Worm (Caenorhabditis elegans): ENCODE measurements around the gene tomm-40.

Gene tomm-40

DNA sequence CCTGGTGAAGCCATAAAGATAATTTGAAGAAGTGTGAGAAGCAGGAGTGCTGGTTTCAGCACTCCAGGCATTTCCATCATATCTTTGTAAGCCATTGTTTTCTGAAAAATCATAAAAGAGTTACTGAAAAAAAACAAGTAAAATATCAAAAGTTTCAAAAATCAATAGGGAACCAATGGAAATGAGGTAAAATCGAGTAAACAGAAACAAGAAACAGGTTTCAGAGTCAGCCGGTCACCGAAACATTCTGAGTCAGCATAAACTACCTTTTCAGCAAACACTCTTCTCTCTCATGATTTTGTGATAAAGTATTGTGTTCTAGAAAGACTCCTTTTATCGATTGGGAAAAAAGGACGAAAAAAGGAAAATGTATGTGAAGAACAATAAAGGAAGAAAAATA is 16.1 kb upstream of the tomm-40 start, which contains the start of gene C18E9.9:
C18E9.9 (minus strand) TSS at position 101 of the 400 bp plus-strand sequence.
- no peak for TF ChIP-seq aha-1 (tag)
- peak; percentile 0 for TF ChIP-seq nhr-77 (tag; optimal IDR thresholded peaks at IDR 0.05)
- no peak for TF ChIP-seq ceh-32 (tag; optimal IDR thresholded peaks at IDR 0.05; ENCODE audit: poor library complexity)
- TF ChIP-seq daf-16 (GFP tag; optimal IDR thresholded peaks at IDR 0.05) = no peak
- peak; percentile 38 for TF ChIP-seq daf-16 (tag; optimal IDR thresholded peaks at IDR 0.05)
- TF ChIP-seq lin-39 (tag; optimal IDR thresholded peaks at IDR 0.05) = no peak
- peak; percentile 17 for TF ChIP-seq dve-1 (tag; optimal IDR thresholded peaks at IDR 0.05; ENCODE audit: insufficient read depth)
- TF ChIP-seq nhr-237 (tag; optimal IDR thresholded peaks at IDR 0.05) = no peak
- TF ChIP-seq nhr-28 (tag; optimal IDR thresholded peaks at IDR 0.05) = peak; percentile 3
- no peak for TF ChIP-seq rbr-2 (tag; optimal IDR thresholded peaks at IDR 0.05)
- TF ChIP-seq Y75B8A.6 (GFP tag; IDR thresholded peaks at IDR 0.05) = no peak
- no peak for TF ChIP-seq Y105C5A.15 (GFP tag; IDR thresholded peaks at IDR 0.05)
- TF ChIP-seq D1046.2 (GFP tag; IDR thresholded peaks at IDR 0.05) = no peak
- TF ChIP-seq arid-1 (GFP tag; conservative IDR thresholded peaks at IDR 0.05) = no peak
- TF ChIP-seq madf-5 (GFP tag; IDR thresholded peaks at IDR 0.05) = no peak
- TF ChIP-seq nhr-102 (tag; optimal IDR thresholded peaks at IDR 0.05) = no peak
- peak; percentile 20 for TF ChIP-seq hlh-11 (tag; optimal IDR thresholded peaks at IDR 0.05)

DNA sequence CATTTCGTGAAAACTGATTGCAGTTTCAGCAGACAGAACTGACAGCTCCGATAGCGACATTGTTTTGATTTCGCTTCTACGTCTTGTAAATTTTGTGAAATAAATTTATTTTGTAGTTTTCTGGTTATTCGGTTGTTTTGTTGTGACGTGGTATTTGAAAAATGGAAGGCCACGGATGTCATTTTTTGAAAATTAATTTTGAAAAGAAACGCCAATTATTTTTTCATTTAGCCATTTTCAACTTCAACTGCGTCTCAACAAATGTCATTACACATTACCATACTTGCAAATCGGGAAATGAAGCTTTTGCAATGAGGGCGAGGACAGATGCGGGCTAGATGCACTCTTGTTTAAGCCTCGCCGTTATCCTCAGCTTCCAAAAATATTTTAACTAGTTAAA is 14.6 kb upstream of the tomm-40 start, which contains the start of gene C18E9.8:
C18E9.8 (minus strand) TSS at position 101 of the 400 bp plus-strand sequence.
- TF ChIP-seq aha-1 (tag) (peak; percentile 79), nhr-102 (tag; optimal IDR thresholded peaks at IDR 0.05) (peak; percentile 21), sdz-12 (GFP tag; optimal IDR thresholded peaks at IDR 0.05) (no peak)

DNA sequence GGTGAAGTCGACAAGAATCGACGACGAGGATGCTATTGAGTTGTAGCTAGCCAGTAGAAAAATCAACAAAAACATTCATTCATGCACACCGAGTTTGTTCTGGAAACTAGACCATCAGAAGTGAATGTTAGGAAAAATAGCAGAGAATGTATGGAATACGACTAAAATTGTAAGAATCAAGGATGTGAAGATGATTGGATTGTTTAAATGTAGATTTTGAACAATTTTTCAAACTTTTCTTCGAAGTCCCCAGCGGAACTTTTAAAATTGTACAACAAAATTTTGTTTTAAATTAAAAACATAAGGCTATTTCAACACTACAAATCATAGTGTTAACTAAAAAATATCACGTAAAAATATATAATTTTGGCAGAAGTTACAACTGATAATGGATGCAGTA is 9.3 kb upstream of the tomm-40 start, which contains the start of gene C18E9.7:
C18E9.7 (minus strand) TSS at position 101 of the 400 bp plus-strand sequence.
- no peak for TF ChIP-seq attf-4 (tag; optimal IDR thresholded peaks at IDR 0.05)
- no peak for TF ChIP-seq daf-8 (GFP tag; IDR thresholded peaks at IDR 0.05)
- TF ChIP-seq F37D6.2 (tag; optimal IDR thresholded peaks at IDR 0.05) = no peak
- TF ChIP-seq rbr-2 (tag; optimal IDR thresholded peaks at IDR 0.05) = no peak

DNA sequence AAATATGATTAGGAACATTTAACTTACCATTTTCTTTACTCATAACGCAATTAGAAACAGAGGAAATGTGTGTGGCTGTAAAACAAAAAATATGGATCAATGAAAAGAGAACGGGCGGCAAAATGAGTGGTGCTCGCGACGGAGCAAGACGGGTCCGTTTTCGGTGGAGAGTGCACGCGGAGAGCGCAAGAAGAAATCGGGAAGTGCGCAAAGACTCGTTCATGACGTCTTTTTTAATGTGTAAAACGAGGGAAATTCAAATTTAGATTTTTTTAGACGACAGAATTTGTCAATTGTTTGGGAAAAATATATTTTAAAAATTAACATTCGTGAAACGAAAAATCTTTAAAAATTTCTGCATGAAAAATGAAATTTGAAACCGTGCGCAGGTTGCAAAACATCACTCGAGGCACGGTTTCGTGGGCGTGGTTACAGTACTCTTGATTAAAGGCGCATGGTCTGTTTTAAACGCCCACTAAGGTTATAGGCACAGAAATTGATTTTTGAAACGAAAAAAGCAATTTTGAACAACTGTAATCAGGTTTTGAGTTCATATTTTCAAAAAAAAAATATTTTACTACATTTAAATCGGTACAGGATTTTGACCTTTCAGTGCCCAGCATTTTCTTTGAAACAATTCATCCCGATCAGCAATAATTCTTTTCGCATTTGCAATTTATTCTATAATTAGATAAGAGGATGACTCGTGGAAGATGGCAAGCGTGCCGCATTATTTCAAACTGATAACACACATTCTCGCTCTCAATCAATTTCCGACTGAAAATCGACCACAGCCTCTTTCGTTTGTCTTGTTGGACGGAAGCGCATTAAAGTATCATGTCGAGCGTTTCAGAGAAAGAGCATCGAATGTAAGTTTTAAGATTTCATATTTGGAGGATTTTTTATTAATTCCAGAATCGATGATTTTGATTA is 3.8 kb downstream of the tomm-40 start, which contains the start of the genes szy-20 and C18E9.5:
szy-20 (minus strand) TSS at position 83 of the 933 bp plus-strand sequence.
C18E9.5 (plus strand) TSS at position 730 of the 933 bp plus-strand sequence.
- TF ChIP-seq nhr-41 (GFP tag; IDR thresholded peaks at IDR 0.05) = no peak
- peak; percentile 48 for TF ChIP-seq hlh-11 (tag; optimal IDR thresholded peaks at IDR 0.05)
- TF ChIP-seq nhr-25 (tag; optimal IDR thresholded peaks at IDR 0.05; ENCODE audit: borderline replicate concordance, insufficient read depth) = no peak
- peak; percentile 75 for TF ChIP-seq hlh-30 (tag; optimal IDR thresholded peaks at IDR 0.05; ENCODE audit: insufficient read depth)
- TF ChIP-seq snpc-4 (tag; optimal IDR thresholded peaks at IDR 0.05) = no peak
- TF ChIP-seq nhr-111 (GFP tag; optimal IDR thresholded peaks at IDR 0.05) = no peak
- TF ChIP-seq rbr-2 (tag; optimal IDR thresholded peaks at IDR 0.05) = peak; percentile 84
- no peak for TF ChIP-seq spr-1 (tag; optimal IDR thresholded peaks at IDR 0.05)
- no peak for TF ChIP-seq jun-1 (tag; optimal IDR thresholded peaks at IDR 0.05)
- TF ChIP-seq dmd-9 (GFP tag; IDR thresholded peaks at IDR 0.05) = no peak
- no peak for TF ChIP-seq F26F4.8 (GFP tag; conservative IDR thresholded peaks at IDR 0.05)
- TF ChIP-seq F37D6.2 (tag; optimal IDR thresholded peaks at IDR 0.05) = peak; percentile 65
- peak; percentile 32 for TF ChIP-seq F49E8.2 (tag; optimal IDR thresholded peaks at IDR 0.05; ENCODE audit: borderline replicate concordance)
- TF ChIP-seq fos-1 (tag; optimal IDR thresholded peaks at IDR 0.05) = no peak
- TF ChIP-seq R02D3.7 (tag; optimal IDR thresholded peaks at IDR 0.05) = no peak
- no peak for TF ChIP-seq mdt-29 (GFP tag; IDR thresholded peaks at IDR 0.05)
- TF ChIP-seq ZK337.2 (GFP tag; IDR thresholded peaks at IDR 0.05) = no peak
- peak; percentile 70 for TF ChIP-seq hmg-1.1 (GFP tag; IDR thresholded peaks at IDR 0.05)
- TF ChIP-seq daf-16 (GFP tag; optimal IDR thresholded peaks at IDR 0.05) = peak in 1 of 2 experiments; percentile 58
- peak; percentile 11 for TF ChIP-seq daf-16 (tag; optimal IDR thresholded peaks at IDR 0.05)
- 0 out of 2 replicates have a peak, but pooled peaks have one; percentile 14 for TF ChIP-seq madf-9 (GFP tag; conservative IDR thresholded peaks at IDR 0.05)
- TF ChIP-seq lin-13 (GFP tag; optimal IDR thresholded peaks at IDR 0.05) = no peak
- peak; percentile 14 for TF ChIP-seq nhr-48 (tag; optimal IDR thresholded peaks at IDR 0.05)
- TF ChIP-seq ceh-44 (GFP tag; IDR thresholded peaks at IDR 0.05) = no peak
- TF ChIP-seq ztf-11 (tag; optimal IDR thresholded peaks at IDR 0.05) = no peak
- no peak for TF ChIP-seq madf-5 (GFP tag; IDR thresholded peaks at IDR 0.05)
- TF ChIP-seq zip-2 (tag; optimal IDR thresholded peaks at IDR 0.05) = no peak
- peak; percentile 20 for TF ChIP-seq nhr-28 (tag; optimal IDR thresholded peaks at IDR 0.05)
- no peak for TF ChIP-seq ceh-82 (tag; optimal IDR thresholded peaks at IDR 0.05)

Data from whole organism, L4 larva.